Worm (Caenorhabditis elegans): ENCODE results near the gene srw-138.

The srw-138 gene

ce11 chrV:2962960-2963359 is at the start of gene srw-138:
srw-138 (minus strand) TSS chrV:2963060.
- no peak for TF ChIP-seq dpl-1 (GFP tag; optimal IDR thresholded peaks at IDR 0.05)
- no peak for TF ChIP-seq tlp-1 (tag; optimal IDR thresholded peaks at IDR 0.05)
- TF ChIP-seq tbx-2 (tag; optimal IDR thresholded peaks at IDR 0.05) = no peak
- no peak for TF ChIP-seq ceh-82 (tag; optimal IDR thresholded peaks at IDR 0.05)
- no peak for TF ChIP-seq fos-1 (tag; optimal IDR thresholded peaks at IDR 0.05)
- no peak for TF ChIP-seq efl-1 (optimal IDR thresholded peaks at IDR 0.05)
- no peak for TF ChIP-seq efl-1 (GFP tag; optimal IDR thresholded peaks at IDR 0.05 in 1 of 2)
- TF ChIP-seq alr-1 (tag; optimal IDR thresholded peaks at IDR 0.05; ENCODE audit: borderline replicate concordance) = no peak
- TF ChIP-seq ceh-88 (GFP tag; IDR thresholded peaks at IDR 0.05) = no peak
- no peak for TF ChIP-seq nhr-47 (tag; optimal IDR thresholded peaks at IDR 0.05)
- TF ChIP-seq pax-3 (tag; optimal IDR thresholded peaks at IDR 0.05) = no peak
- no peak for TF ChIP-seq vab-15 (tag; optimal IDR thresholded peaks at IDR 0.05)
- TF ChIP-seq zip-4 (GFP tag; optimal IDR thresholded peaks at IDR 0.05) = no peak
- no peak for TF ChIP-seq grh-1 (GFP tag; IDR thresholded peaks at IDR 0.05)
- TF ChIP-seq fkh-10 (GFP tag; optimal IDR thresholded peaks at IDR 0.05) = no peak
- TF ChIP-seq efl-3 (GFP tag; optimal IDR thresholded peaks at IDR 0.05) = no peak

- no peak for TF ChIP-seq fos-1 (tag; optimal IDR thresholded peaks at IDR 0.05)
- TF ChIP-seq ces-1 (GFP tag; optimal IDR thresholded peaks at IDR 0.05) = no peak
- TF ChIP-seq ztf-4 (tag; optimal IDR thresholded peaks at IDR 0.05) = no peak
- TF ChIP-seq nhr-28 (tag; optimal IDR thresholded peaks at IDR 0.05) = no peak
- TF ChIP-seq lin-39 (tag; optimal IDR thresholded peaks at IDR 0.05) = no peak
- TF ChIP-seq unc-130 (tag; optimal IDR thresholded peaks at IDR 0.05) = no peak
These were observed 48.5 kb upstream of the srw-138 start, which contains the start of gene srw-135 for ce11 chrV:3011394-3011793. srw-135 (minus strand) TSS chrV:3011494.

ce11 chrV:3010468-3010867 is 47.6 kb upstream of the srw-138 start, which contains the start of gene srw-136:
srw-136 (minus strand) TSS chrV:3010568.
- TF ChIP-seq lin-15B (tag; optimal IDR thresholded peaks at IDR 0.05) (no peak), jun-1 (tag; optimal IDR thresholded peaks at IDR 0.05) (no peak), aha-1 (tag; optimal IDR thresholded peaks at IDR 0.05) (no peak), irx-1 (tag; optimal IDR thresholded peaks at IDR 0.05) (no peak), fos-1 (tag; optimal IDR thresholded peaks at IDR 0.05) (no peak), F16B12.6 (tag; optimal IDR thresholded peaks at IDR 0.05) (no peak), nhr-12 (tag; optimal IDR thresholded peaks at IDR 0.05) (no peak), efl-3 (GFP tag; optimal IDR thresholded peaks at IDR 0.05) (no peak), nhr-85 (tag) (no peak)

- no peak for TF ChIP-seq snpc-4 (tag; optimal IDR thresholded peaks at IDR 0.05)
- TF ChIP-seq fkh-8 (tag; optimal IDR thresholded peaks at IDR 0.05) = peak; percentile 0
- no peak for TF ChIP-seq lir-3 (tag; optimal IDR thresholded peaks at IDR 0.05; ENCODE audit: poor library complexity)
These were observed 43.1 kb upstream of the srw-138 start, which contains the start of gene srw-112 for ce11 chrV:3005964-3006363. srw-112 (minus strand) TSS chrV:3006064.

- TF ChIP-seq nhr-19 (GFP tag; conservative IDR thresholded peaks at IDR 0.05) = no peak
These were observed 36.9 kb upstream of the srw-138 start, which contains the start of gene srw-119 for ce11 chrV:2999736-3000135. srw-119 (minus strand) TSS chrV:2999836.

ce11 chrV:2996105-2996504 is 33.2 kb upstream of the srw-138 start, which contains the start of gene srw-120:
srw-120 (minus strand) TSS chrV:2996205.
- TF ChIP-seq C04F5.9 (tag; optimal IDR thresholded peaks at IDR 0.05) (no peak), ceh-88 (GFP tag; IDR thresholded peaks at IDR 0.05) (no peak), mef-2 (tag; optimal IDR thresholded peaks at IDR 0.05) (no peak), zag-1 (tag; optimal IDR thresholded peaks at IDR 0.05) (no peak), nhr-19 (GFP tag; conservative IDR thresholded peaks at IDR 0.05) (no peak), nhr-12 (tag; optimal IDR thresholded peaks at IDR 0.05) (no peak)
